Fruit fly (Drosophila melanogaster) whole organism, embryonic: Measurements from ENCODE around the gene dbf.

ENCODE experiments used
- Bdp1 ChIP-seq: fragments of 200-800 bp; sonication (Bioruptor generic); optimal IDR thresholded peaks from 3 replicates; lab custom pipeline; 2016; ENCODE audit warnings: missing biosample characterization, missing genetic modification characterization
- CG10267 ChIP-seq: fragments of 200-800 bp; sonication (Bioruptor generic); optimal IDR thresholded peaks from 2 replicates; lab custom pipeline; 2018; ENCODE audit warnings: missing biosample characterization, mild to moderate bottlenecking, missing genetic modification characterization, moderate library complexity
- CG10366 ChIP-seq: fragments of 200-800 bp; sonication (Bioruptor generic); IDR thresholded peaks from 2 replicates; pipeline ENCODE4 v1.3.6; 2022; ENCODE audit warnings: missing biosample characterization, missing genetic modification characterization
- CG10959 ChIP-seq: fragments of 200-800 bp; sonication (Bioruptor generic); IDR thresholded peaks from 2 replicates; pipeline ENCODE4 v1.3.6; 2022; ENCODE audit warnings: missing biosample characterization, missing genetic modification characterization
- CG11560 ChIP-seq: fragments of 200-800 bp; sonication (Bioruptor generic); IDR thresholded peaks from 3 replicates; pipeline ENCODE4 v1.3.6; 2022; ENCODE audit warnings: missing biosample characterization, missing genetic modification characterization
- CG12769 ChIP-seq: fragments of 200-800 bp; sonication (Bioruptor generic); optimal IDR thresholded peaks from 2 replicates; lab custom pipeline; 2019; ENCODE audit warnings: missing biosample characterization, mild to moderate bottlenecking, missing genetic modification characterization, moderate library complexity
- CG14860 ChIP-seq: fragments of 200-800 bp; sonication (Bioruptor generic); IDR thresholded peaks from 3 replicates; pipeline ENCODE4 v1.3.6; 2022; ENCODE audit warnings: missing biosample characterization, missing genetic modification characterization; ENCODE audit not compliant: partially characterized antibody
- CG1603 ChIP-seq: fragments of 200-800 bp; sonication (Bioruptor generic); optimal IDR thresholded peaks from 2 replicates; lab custom pipeline; 2019; ENCODE audit warnings: missing biosample characterization, mild to moderate bottlenecking, missing genetic modification characterization, moderate library complexity
- CG18476 ChIP-seq: fragments of 200-800 bp; sonication (Bioruptor generic); optimal IDR thresholded peaks from 2 replicates; lab custom pipeline; 2016; ENCODE audit warnings: missing biosample characterization, mild to moderate bottlenecking, missing genetic modification characterization
- CG2120 ChIP-seq: fragments of 200-800 bp; sonication (Bioruptor generic); optimal IDR thresholded peaks from 3 replicates; lab custom pipeline; 2016; ENCODE audit warnings: missing biosample characterization, missing genetic modification characterization
- CG2199 ChIP-seq: fragments of 200-800 bp; sonication (Bioruptor generic); IDR thresholded peaks from 3 replicates; pipeline ENCODE4 v1.3.6; 2022; ENCODE audit warnings: missing biosample characterization, missing genetic modification characterization
- CG31224 ChIP-seq: fragments of 200-800 bp; sonication (Bioruptor generic); IDR thresholded peaks from 2 replicates; pipeline ENCODE4 v1.3.6; 2022; ENCODE audit warnings: missing biosample characterization, missing genetic modification characterization
- CG31365 ChIP-seq: fragments of 200-800 bp; sonication (Bioruptor generic); optimal IDR thresholded peaks from 2 replicates; lab custom pipeline; 2018; ENCODE audit warnings: missing biosample characterization, mild to moderate bottlenecking, missing genetic modification characterization
- CG42726 ChIP-seq: fragments of 200-800 bp; sonication (Bioruptor generic); IDR thresholded peaks from 2 replicates; pipeline ENCODE4 v1.3.6; 2022; ENCODE audit warnings: missing biosample characterization, missing genetic modification characterization; ENCODE audit not compliant: partially characterized antibody
- CG4820 ChIP-seq: fragments of 200-800 bp; sonication (Bioruptor generic); optimal IDR thresholded peaks from 3 replicates; lab custom pipeline; 2016; ENCODE audit warnings: missing biosample characterization, missing genetic modification characterization
- CG5180 ChIP-seq: fragments of 200-800 bp; sonication (Bioruptor generic); optimal IDR thresholded peaks from 3 replicates; lab custom pipeline; 2017; ENCODE audit warnings: missing biosample characterization, missing genetic modification characterization, mild to moderate bottlenecking, moderate library complexity, missing genetic modification reagents
- CG6791 ChIP-seq: fragments of 200-800 bp; sonication (Bioruptor generic); IDR thresholded peaks from 3 replicates; pipeline ENCODE4 v1.3.6; 2022; ENCODE audit warnings: missing biosample characterization, missing genetic modification characterization; ENCODE audit not compliant: partially characterized antibody
- CTCF ChIP-seq: fragments of 200-800 bp; sonication (Bioruptor generic); optimal IDR thresholded peaks from 2 replicates; lab custom pipeline; 2017; ENCODE audit warnings: missing biosample characterization, mild to moderate bottlenecking, missing genetic modification characterization, moderate library complexity
- D19A ChIP-seq: fragments of 200-800 bp; optimal IDR thresholded peaks from 3 replicates; lab custom pipeline; 2019; ENCODE audit warnings: missing biosample characterization, mild to moderate bottlenecking, missing genetic modification characterization, moderate library complexity
- Dll ChIP-seq: fragments of 200-800 bp; sonication (Bioruptor generic); IDR thresholded peaks from 4 replicates; pipeline ENCODE4 v1.3.6; 2022; ENCODE audit warnings: missing biosample characterization, missing genetic modification characterization; ENCODE audit not compliant: partially characterized antibody
- E2f1 ChIP-seq: fragments of 200-800 bp; sonication (Bioruptor generic); IDR thresholded peaks from 2 replicates; pipeline ENCODE4 v1.3.6; 2022; ENCODE audit warnings: missing biosample characterization, missing genetic modification characterization
- Ets65A ChIP-seq: fragments of 200-800 bp; sonication (Bioruptor generic); peaks from one replicate; lab custom pipeline; 2016; ENCODE audit warnings: missing biosample characterization, missing genetic modification characterization
- HLHmδ ChIP-seq: fragments of 200-800 bp; sonication (Bioruptor generic); optimal IDR thresholded peaks from 2 replicates; lab custom pipeline; 2018; ENCODE audit warnings: missing biosample characterization, mild to moderate bottlenecking, missing genetic modification characterization, moderate library complexity
- Hsf ChIP-seq: fragments of 200-800 bp; sonication (Bioruptor generic); optimal IDR thresholded peaks from 3 replicates; lab custom pipeline; 2016; ENCODE audit warnings: missing biosample characterization, missing genetic modification characterization
- Kr ChIP-seq: fragments of 200-800 bp; sonication (Bioruptor generic); optimal IDR thresholded peaks from 2 replicates; lab custom pipeline; 2017; ENCODE audit warnings: missing biosample characterization, mild to moderate bottlenecking, missing genetic modification characterization
- amos ChIP-seq: fragments of 200-800 bp; sonication (Bioruptor generic); IDR thresholded peaks from 2 replicates; pipeline ENCODE4 v1.3.6; 2022; ENCODE audit warnings: missing biosample characterization, missing genetic modification characterization; ENCODE audit not compliant: partially characterized antibody
- br ChIP-seq: fragments of >200 bp; optimal IDR thresholded peaks from 2 replicates; lab custom pipeline; 2017
- chinmo ChIP-seq: fragments of 200-800 bp; sonication (Bioruptor generic); IDR thresholded peaks from 4 replicates; pipeline ENCODE4 v1.3.6; 2022; ENCODE audit warnings: missing biosample characterization, missing genetic modification characterization; ENCODE audit not compliant: partially characterized antibody
- chm ChIP-seq: fragments of 200-800 bp; sonication (Bioruptor generic); IDR thresholded peaks from 2 replicates; pipeline ENCODE4 v1.3.6; 2022; ENCODE audit warnings: missing biosample characterization, missing genetic modification characterization
- crol ChIP-seq: fragments of 200-800 bp; sonication (Bioruptor generic); IDR thresholded peaks from 2 replicates; pipeline ENCODE4 v1.3.6; 2022; ENCODE audit warnings: missing biosample characterization, missing genetic modification characterization
- danr ChIP-seq: fragments of 200-800 bp; sonication (Bioruptor generic); IDR thresholded peaks from 2 replicates; pipeline ENCODE4 v1.3.6; 2022; ENCODE audit warnings: missing biosample characterization, missing genetic modification characterization
- exex ChIP-seq: fragments of 200-800 bp; sonication (Bioruptor generic); optimal IDR thresholded peaks from 4 replicates; lab custom pipeline; 2018; ENCODE audit warnings: missing biosample characterization, mild to moderate bottlenecking, missing genetic modification characterization, moderate library complexity
- hth ChIP-seq: fragments of >200 bp; optimal IDR thresholded peaks from 2 replicates; lab custom pipeline; 2017; ENCODE audit warnings: inconsistent platforms
- jing ChIP-seq: fragments of 200-800 bp; sonication (Bioruptor generic); optimal IDR thresholded peaks from 2 replicates; lab custom pipeline; 2018; ENCODE audit warnings: missing biosample characterization, mild to moderate bottlenecking, missing genetic modification characterization
- kni ChIP-seq: fragments of 200-800 bp; sonication (Bioruptor generic); optimal IDR thresholded peaks from 3 replicates; lab custom pipeline; 2017; ENCODE audit warnings: mild to moderate bottlenecking, missing biosample characterization, missing genetic modification reagents, missing genetic modification characterization
- oc ChIP-seq: fragments of 200-800 bp; sonication (Bioruptor generic); optimal IDR thresholded peaks from 2 replicates; lab custom pipeline; 2018; ENCODE audit warnings: missing biosample characterization, mild to moderate bottlenecking, missing genetic modification characterization, moderate library complexity
- pita ChIP-seq: fragments of 200-800 bp; sonication (Bioruptor generic); optimal IDR thresholded peaks from 2 replicates; lab custom pipeline; 2017; ENCODE audit warnings: missing biosample characterization, mild to moderate bottlenecking, missing genetic modification characterization
- pros ChIP-seq: fragments of 200-800 bp; sonication (Bioruptor generic); optimal IDR thresholded peaks from 3 replicates; lab custom pipeline; 2019; ENCODE audit warnings: missing biosample characterization, mild to moderate bottlenecking, missing genetic modification characterization, moderate library complexity
- sd ChIP-seq: fragments of 200-800 bp; sonication (Bioruptor generic); optimal IDR thresholded peaks from 3 replicates; lab custom pipeline; 2018; ENCODE audit warnings: missing biosample characterization, mild to moderate bottlenecking, missing genetic modification characterization, moderate library complexity
- sens ChIP-seq: fragments of 200-800 bp; sonication (Bioruptor generic); peaks from one replicate; lab custom pipeline; 2016; ENCODE audit warnings: missing biosample characterization, missing genetic modification characterization
- tin ChIP-seq: fragments of 200-800 bp; sonication (Bioruptor generic); optimal IDR thresholded peaks from 3 replicates; lab custom pipeline; 2016; ENCODE audit warnings: missing biosample characterization, missing genetic modification characterization
- tio ChIP-seq: fragments of 200-800 bp; sonication (Bioruptor generic); optimal IDR thresholded peaks from 2 replicates; lab custom pipeline; 2017; ENCODE audit warnings: missing biosample characterization, missing genetic modification characterization, inconsistent platforms
- tll ChIP-seq, 2 experiments: fragments of 200-800 bp in 1 of 2; fragments of >200 bp in 1 of 2; sonication (Bioruptor generic) in 1 of 2; optimal IDR thresholded peaks; 2 replicates each; lab custom pipeline; 2017 to 2019; ENCODE audit warnings: missing biosample characterization in 2 of 2, missing genetic modification characterization in 2 of 2, mild to moderate bottlenecking in 1 of 2, moderate library complexity in 1 of 2
- usp ChIP-seq: fragments of >200 bp; optimal IDR thresholded peaks from 2 replicates; lab custom pipeline; 2017; ENCODE audit warnings: missing biosample characterization, missing genetic modification characterization
- yki ChIP-seq: fragments of >200 bp; optimal IDR thresholded peaks from 3 replicates; lab custom pipeline; 2018
- zf30C ChIP-seq: fragments of 200-800 bp; sonication (Bioruptor generic); optimal IDR thresholded peaks from 3 replicates; lab custom pipeline; 2018; ENCODE audit warnings: missing biosample characterization, mild to moderate bottlenecking, missing genetic modification characterization
- zfh1 ChIP-seq: fragments of 200-800 bp; sonication (Bioruptor generic); IDR thresholded peaks from 3 replicates; pipeline ENCODE4 v1.3.6; 2022; ENCODE audit warnings: missing biosample characterization, missing genetic modification characterization

dbf gene

dm6 chr2L:10651313-10651712, at the start of gene dbf:
Gene dbf (plus strand): TSS chr2L:10651613.
- TF ChIP-seq CG31224 (GFP tag; lab: Robert Waterston, UW) = no peak
- TF ChIP-seq tio (GFP tag; lab: Kevin White, UChicago) = no peak
- TF ChIP-seq Hsf = no peak
- no peak for TF ChIP-seq CG10959 (GFP tag; lab: Robert Waterston, UW)
- no peak for TF ChIP-seq danr
- no peak for TF ChIP-seq usp
- no peak for TF ChIP-seq sd (tag; lab: Kevin White, UChicago)
- TF ChIP-seq pros (GFP tag; lab: Kevin White, UChicago) = no peak
- no peak for TF ChIP-seq CG10366 (GFP tag; lab: Robert Waterston, UW)
- no peak for TF ChIP-seq yki (lab: Kevin White, UChicago)
- no peak for TF ChIP-seq tll (GFP tag; optimal IDR thresholded peaks at IDR 0.05; lab: Kevin White, UChicago)
- no peak for TF ChIP-seq CG11560 (tag; lab: Robert Waterston, UW)
- no peak for TF ChIP-seq sens
- no peak for TF ChIP-seq Bdp1 (GFP tag; lab: Kevin White, UChicago)
- no peak for TF ChIP-seq chinmo (GFP tag; lab: Robert Waterston, UW)
- TF ChIP-seq CG1603 (tag; lab: Kevin White, UChicago) = no peak
- no peak for TF ChIP-seq CG31365 (tag; lab: Kevin White, UChicago)
- no peak for TF ChIP-seq Dll (GFP tag; lab: Robert Waterston, UW)

dm6 chr2L:10603604-10604003, 47.8 kb upstream of the dbf start:
- TF ChIP-seq amos (0 out of 2 replicates have a peak, but pooled peaks have one; percentile 5), Ets65A (GFP tag; lab: Kevin White, UChicago) (peak; percentile 37), jing (GFP tag; lab: Kevin White, UChicago) (no peak), CTCF (GFP tag; lab: Kevin White, UChicago) (peak; percentile 78)

- peak; percentile 61 for TF ChIP-seq oc (tag; lab: Kevin White, UChicago)
- no peak for TF ChIP-seq CG42726 (GFP tag; lab: Robert Waterston, UW)
- TF ChIP-seq E2f1 (GFP tag; lab: Robert Waterston, UW) = no peak
- TF ChIP-seq zf30C (GFP tag; lab: Kevin White, UChicago) = no peak
- TF ChIP-seq exex = no peak
- TF ChIP-seq CG2199 (GFP tag; lab: Robert Waterston, UW) = peak; percentile 62; the same call in 1 of the 3 replicates
- TF ChIP-seq pita = no peak
- TF ChIP-seq crol (GFP tag; lab: Robert Waterston, UW) = peak; percentile 69; the same call in 1 of the 2 replicates
- TF ChIP-seq CG14860 (GFP tag; lab: Robert Waterston, UW) = 0 out of 3 replicates have a peak, but pooled peaks have one; percentile 17
- TF ChIP-seq, all 482 proteins: peak for 4
Observed at dm6 chr2L:10607697-10608096, 43.7 kb upstream of the dbf start.

dm6 chr2L:10608662-10609262, 42.7 kb upstream of the dbf start:
- TF ChIP-seq zfh1 = no peak
- peak; percentile 7 for TF ChIP-seq CG18476 (GFP tag; lab: Kevin White, UChicago)
- TF ChIP-seq chm (GFP tag; lab: Robert Waterston, UW) = no peak
- peak; percentile 4 for TF ChIP-seq D19A (tag; lab: Kevin White, UChicago)
- TF ChIP-seq sens = peak; percentile 55
- peak; percentile 98 for TF ChIP-seq pros (GFP tag; lab: Kevin White, UChicago)
- TF ChIP-seq CG5180 = no peak
- no peak for TF ChIP-seq br (lab: Kevin White, UChicago)
- TF ChIP-seq CG6791 (GFP tag; lab: Robert Waterston, UW) = 0 out of 3 replicates have a peak, but pooled peaks have one; percentile 27
- TF ChIP-seq CG4820 (GFP tag; lab: Kevin White, UChicago) = no peak
- peak; percentile 16 for TF ChIP-seq hth (lab: Kevin White, UChicago)
- TF ChIP-seq sd (tag; lab: Kevin White, UChicago) = peak; percentile 22
- peak; percentile 63 for TF ChIP-seq Kr (GFP tag; lab: Kevin White, UChicago)
- TF ChIP-seq HLHmδ = peak; percentile 41
- TF ChIP-seq kni = peak; percentile 71
- no peak for TF ChIP-seq CG10267
- TF ChIP-seq tin (GFP tag; lab: Kevin White, UChicago) = no peak
- no peak for TF ChIP-seq CG2120 (GFP tag; lab: Kevin White, UChicago)
- peak; percentile 61; the same call in 1 of the 3 replicates for TF ChIP-seq CG2199 (GFP tag; lab: Robert Waterston, UW)
- TF ChIP-seq CG12769 (tag; lab: Kevin White, UChicago) = no peak
